Worm (Caenorhabditis elegans): ENCODE data around the gene stdh-1.

stdh-1 gene

DNA sequence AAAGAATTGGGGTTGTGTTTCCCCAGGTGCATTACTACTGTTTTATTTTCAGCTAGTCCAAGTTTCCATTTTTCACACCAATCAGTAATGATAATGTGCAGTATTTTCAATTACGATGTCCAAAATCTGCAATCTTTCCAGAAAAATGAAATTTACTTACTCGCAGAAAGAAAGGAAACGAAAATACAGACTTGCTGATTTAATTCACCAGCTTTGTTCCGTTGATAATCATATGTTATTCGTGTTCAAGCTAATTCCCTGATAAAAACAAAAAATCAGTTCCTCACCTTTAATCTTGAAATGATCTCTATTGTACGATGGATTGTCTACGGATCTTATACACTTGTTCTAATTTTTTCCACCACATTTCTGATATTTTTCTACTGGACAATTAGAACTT lies 17.6 kb downstream of the stdh-1 start, which contains the start of gene srxa-11:
Gene srxa-11 (plus strand): TSS at position 301 of the 400 bp plus-strand sequence.
- TF ChIP-seq nhr-67 (tag; optimal IDR thresholded peaks at IDR 0.05): no peak
- no peak for TF ChIP-seq R02D3.7 (tag; optimal IDR thresholded peaks at IDR 0.05)
- no peak for TF ChIP-seq ceh-82 (tag; optimal IDR thresholded peaks at IDR 0.05)
- no peak for TF ChIP-seq elt-2 (tag; optimal IDR thresholded peaks at IDR 0.05)
- TF ChIP-seq tbx-2 (tag; optimal IDR thresholded peaks at IDR 0.05): no peak
- no peak for TF ChIP-seq ama-1 (optimal IDR thresholded peaks at IDR 0.05)
- TF ChIP-seq pqm-1 (tag; optimal IDR thresholded peaks at IDR 0.05): no peak
- TF ChIP-seq nhr-77 (tag; optimal IDR thresholded peaks at IDR 0.05): no peak
- no peak for TF ChIP-seq sea-2 (GFP tag; optimal IDR thresholded peaks at IDR 0.05)
- no peak for TF ChIP-seq snpc-4 (tag; optimal IDR thresholded peaks at IDR 0.05)
- TF ChIP-seq nhr-237 (tag; optimal IDR thresholded peaks at IDR 0.05): no peak
- no peak for TF ChIP-seq egl-5 (tag; optimal IDR thresholded peaks at IDR 0.05)
- no peak for TF ChIP-seq pha-4 (tag; optimal IDR thresholded peaks at IDR 0.05)

DNA sequence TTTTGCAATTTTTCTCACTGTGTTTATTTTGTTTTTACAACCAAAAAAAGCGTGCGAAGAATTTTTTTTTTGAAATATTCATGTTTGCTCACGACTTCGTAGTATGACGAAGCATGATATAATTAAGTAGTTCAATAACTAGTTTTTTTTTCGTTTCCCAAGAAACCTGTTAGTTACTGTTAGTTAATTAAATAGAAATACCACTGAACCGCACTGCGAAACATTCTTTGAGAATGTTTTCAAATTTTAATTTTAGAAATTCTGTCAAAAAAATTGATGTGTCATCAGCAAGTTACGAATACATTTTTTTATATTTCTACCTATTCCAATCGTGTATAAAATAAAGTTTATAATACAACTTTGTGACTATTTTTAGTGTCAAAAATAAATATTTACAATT lies 20.1 kb downstream of the stdh-1 start, which contains the start of gene srxa-12:
Gene srxa-12 (plus strand): TSS at position 301 of the 400 bp plus-strand sequence.
- TF ChIP-seq nhr-11 (tag; optimal IDR thresholded peaks at IDR 0.05): no peak
- TF ChIP-seq lin-15B (tag; optimal IDR thresholded peaks at IDR 0.05): no peak

DNA sequence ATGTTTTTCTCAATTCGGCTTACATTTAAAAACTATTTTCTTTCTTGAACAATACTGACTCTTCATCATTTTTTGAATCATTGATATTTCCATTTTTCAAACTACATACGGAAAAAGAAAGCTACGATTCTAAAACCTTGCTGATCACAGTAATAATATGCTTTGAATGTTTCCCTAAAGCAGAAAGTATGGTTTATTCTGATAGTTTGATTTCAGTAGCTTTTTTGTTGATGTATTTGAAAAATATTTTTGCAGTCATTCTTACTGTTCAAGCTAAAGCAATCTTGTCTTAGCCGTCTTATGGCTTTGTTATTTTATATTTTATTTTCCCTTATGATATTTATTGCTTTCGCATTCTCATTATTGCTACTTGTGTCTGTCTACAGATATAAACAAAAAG lies 23.2 kb downstream of the stdh-1 start, which contains the start of gene srxa-13:
Gene srxa-13 (plus strand): TSS at position 301 of the 400 bp plus-strand sequence.
- no peak for TF ChIP-seq snpc-4 (tag; optimal IDR thresholded peaks at IDR 0.05)
- no peak for TF ChIP-seq elt-2 (tag; optimal IDR thresholded peaks at IDR 0.05)
- no peak for TF ChIP-seq ceh-16 (tag; optimal IDR thresholded peaks at IDR 0.05)
- no peak for TF ChIP-seq aly-2 (tag; optimal IDR thresholded peaks at IDR 0.05)
- no peak for TF ChIP-seq hmg-11 (tag; optimal IDR thresholded peaks at IDR 0.05)
- no peak for TF ChIP-seq skn-1 (tag; optimal IDR thresholded peaks at IDR 0.05)
- no peak for TF ChIP-seq unc-62 (GFP tag; optimal IDR thresholded peaks at IDR 0.05)

DNA sequence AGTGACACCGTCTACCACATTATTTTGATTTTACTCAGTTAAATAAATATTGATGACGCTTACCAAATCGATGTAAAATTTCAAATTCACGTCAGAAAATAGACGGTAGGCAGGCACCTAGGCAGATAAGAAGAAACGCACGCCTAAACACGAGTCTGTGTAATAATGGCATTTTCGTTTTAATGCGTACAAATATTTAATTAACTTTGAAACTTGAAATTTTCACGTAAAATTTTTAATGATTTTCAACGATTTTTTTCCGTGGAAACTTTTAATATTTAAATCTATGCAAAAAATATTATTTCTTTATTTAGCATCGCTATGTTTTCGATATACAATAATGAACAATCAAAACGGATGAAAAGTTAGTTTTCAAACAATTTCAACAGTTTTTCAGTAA lies 24.9 kb downstream of the stdh-1 start, which contains the start of gene C06B3.16:
Gene C06B3.16 (plus strand): TSS at position 301 of the 400 bp plus-strand sequence.
- no peak for TF ChIP-seq nhr-12 (tag; optimal IDR thresholded peaks at IDR 0.05)
- TF ChIP-seq nhr-23 (tag; optimal IDR thresholded peaks at IDR 0.05): no peak
- no peak for TF ChIP-seq nfya-1 (tag; optimal IDR thresholded peaks at IDR 0.05; ENCODE audit: insufficient read depth)

DNA sequence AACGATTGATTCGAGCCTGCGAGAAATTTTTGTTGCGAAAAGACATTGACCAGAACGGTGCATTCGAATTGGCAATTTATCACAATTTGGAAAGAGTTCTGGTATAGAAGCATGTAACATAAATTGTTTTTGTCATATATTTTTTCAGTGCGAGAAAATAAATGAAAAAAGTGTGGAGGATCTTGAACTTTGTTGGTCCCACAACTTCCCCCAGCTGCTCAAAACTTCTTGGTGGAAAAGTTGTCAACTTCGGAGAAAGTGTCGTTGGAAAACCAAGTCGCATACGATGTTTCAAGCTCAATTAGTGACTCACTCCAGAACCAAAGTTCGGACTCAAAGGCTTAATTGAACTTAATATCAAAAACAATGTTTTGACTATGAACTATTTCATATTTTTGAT lies 25.7 kb downstream of the stdh-1 start:
- TF ChIP-seq lsy-12 (tag; optimal IDR thresholded peaks at IDR 0.05) (no peak), lin-15B (tag; optimal IDR thresholded peaks at IDR 0.05) (no peak), R02D3.7 (tag; optimal IDR thresholded peaks at IDR 0.05) (no peak)

DNA sequence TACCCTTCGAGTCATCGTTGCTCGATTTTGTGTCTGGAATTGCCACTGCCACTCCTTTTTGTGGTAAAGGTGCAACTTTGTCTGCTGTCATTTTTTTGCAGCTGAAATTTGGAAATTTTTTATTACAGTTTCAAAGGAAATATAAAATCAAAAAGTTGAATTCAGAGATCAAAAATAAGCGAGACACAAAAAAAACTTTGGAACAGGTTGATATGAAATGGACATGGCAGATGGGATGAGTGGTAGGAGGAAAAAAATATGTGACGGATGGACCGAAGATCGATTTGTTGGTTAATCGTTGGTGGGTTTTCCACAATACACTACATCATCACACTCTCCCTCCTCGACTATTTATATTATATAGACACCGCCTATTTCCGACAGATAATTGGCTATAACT lies 28.3 kb downstream of the stdh-1 start, which contains the start of gene R10D12.1:
Gene R10D12.1 (minus strand): TSS at position 101 of the 400 bp plus-strand sequence.
- TF ChIP-seq ceh-16 (tag; optimal IDR thresholded peaks at IDR 0.05): no peak
- TF ChIP-seq unc-39 (tag; optimal IDR thresholded peaks at IDR 0.05): no peak
- no peak for TF ChIP-seq ama-1 (optimal IDR thresholded peaks at IDR 0.05)
- no peak for TF ChIP-seq fos-1 (tag; optimal IDR thresholded peaks at IDR 0.05)
- no peak for TF ChIP-seq lsy-12 (tag; optimal IDR thresholded peaks at IDR 0.05)
- TF ChIP-seq skn-1 (tag; optimal IDR thresholded peaks at IDR 0.05): no peak
- no peak for TF ChIP-seq nhr-76 (tag; optimal IDR thresholded peaks at IDR 0.05)
- no peak for TF ChIP-seq aly-2 (tag; optimal IDR thresholded peaks at IDR 0.05)
- TF ChIP-seq lin-39 (tag; optimal IDR thresholded peaks at IDR 0.05): no peak
- no peak for TF ChIP-seq nfya-1 (tag; optimal IDR thresholded peaks at IDR 0.05; ENCODE audit: insufficient read depth)
- no peak for TF ChIP-seq elt-2 (tag; optimal IDR thresholded peaks at IDR 0.05)
- no peak for TF ChIP-seq snpc-4 (tag; optimal IDR thresholded peaks at IDR 0.05)
- no peak for TF ChIP-seq elt-1 (tag; optimal IDR thresholded peaks at IDR 0.05)
- no peak for TF ChIP-seq ceh-28 (tag; optimal IDR thresholded peaks at IDR 0.05)
- no peak for TF ChIP-seq daf-12 (tag; optimal IDR thresholded peaks at IDR 0.05)

DNA sequence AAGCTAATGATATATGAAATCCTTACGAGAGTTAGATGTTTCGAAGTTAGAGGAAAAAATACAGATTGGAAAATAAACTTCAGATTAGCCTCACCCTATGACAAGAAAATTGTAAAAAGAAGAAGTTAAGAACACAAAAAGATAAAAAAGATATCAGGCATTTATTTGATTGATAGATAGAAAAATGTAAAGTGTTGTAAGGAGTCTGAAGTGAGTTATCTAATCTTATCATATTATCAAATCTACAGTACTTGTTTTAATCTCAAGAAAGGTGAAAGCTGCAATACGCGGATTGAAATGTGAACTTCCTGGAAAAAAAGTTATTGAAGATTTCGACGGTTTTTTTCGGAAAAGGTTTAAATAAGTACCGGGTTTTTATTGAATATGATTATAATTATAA lies 29.1 kb downstream of the stdh-1 start:
- no peak for TF ChIP-seq ztf-4 (tag; optimal IDR thresholded peaks at IDR 0.05)
- TF ChIP-seq elt-3 (tag; optimal IDR thresholded peaks at IDR 0.05): peak in 1 of 3 experiments; percentile 42
- TF ChIP-seq nhr-67 (tag; optimal IDR thresholded peaks at IDR 0.05): no peak
